Worm (Caenorhabditis elegans) whole organism, midembryonic: ENCODE measurements around the gene W02A2.12.

Source experiments
- T22C8.4 ChIP-seq: fragments of 200-800 bp; sonication (Bioruptor generic); IDR thresholded peaks from 2 replicates; pipeline ENCODE4 v1.3.6; 2022; ENCODE audit warnings: missing genetic modification characterization, missing compliant biosample characterization
- cog-1 ChIP-seq: sonication (generic microtip); optimal IDR thresholded peaks from 2 replicates; lab custom pipeline; 2016; ENCODE audit warnings: missing genetic modification characterization, missing compliant biosample characterization
- flt-1 ChIP-seq: fragments of 200-800 bp; sonication (Bioruptor generic); IDR thresholded peaks from 2 replicates; pipeline ENCODE4 v1.3.6; 2022; ENCODE audit warnings: missing genetic modification characterization, missing compliant biosample characterization
- klf-2 ChIP-seq: fragments of 200-800 bp; sonication (Bioruptor generic); conservative IDR thresholded peaks from 2 replicates; pipeline ENCODE4 v1.3.6; 2022; ENCODE audit warnings: missing genetic modification reagents, missing genetic modification characterization, missing compliant biosample characterization
- med-1 ChIP-seq: sonication (generic microtip); optimal IDR thresholded peaks from 2 replicates; lab custom pipeline; 2017; ENCODE audit warnings: missing genetic modification characterization, mild to moderate bottlenecking, missing compliant biosample characterization, antibody characterized with exemption, missing genetic modification reagents; ENCODE audit not compliant: insufficient read depth
- ref-1 ChIP-seq: fragments of 200-800 bp; sonication (Bioruptor generic); conservative IDR thresholded peaks from 2 replicates; pipeline ENCODE4 v1.3.6; 2022; ENCODE audit warnings: missing genetic modification reagents, missing genetic modification characterization, missing compliant biosample characterization
- tab-1 ChIP-seq: fragments of 200-800 bp; sonication (Bioruptor generic); IDR thresholded peaks from 2 replicates; pipeline ENCODE4 v1.3.6; 2022; ENCODE audit warnings: missing genetic modification characterization, missing compliant biosample characterization
- ztf-23 ChIP-seq: fragments of 200-800 bp; sonication (Bioruptor generic); IDR thresholded peaks from 2 replicates; pipeline ENCODE4 v1.3.6; 2022; ENCODE audit warnings: missing genetic modification reagents, missing genetic modification characterization, missing compliant biosample characterization
- ztf-29 ChIP-seq: fragments of 200-800 bp; sonication (Bioruptor generic); IDR thresholded peaks from 2 replicates; pipeline ENCODE4 v1.3.6; 2022; ENCODE audit warnings: missing genetic modification reagents, missing genetic modification characterization, missing compliant biosample characterization

Gene W02A2.12

DNA sequence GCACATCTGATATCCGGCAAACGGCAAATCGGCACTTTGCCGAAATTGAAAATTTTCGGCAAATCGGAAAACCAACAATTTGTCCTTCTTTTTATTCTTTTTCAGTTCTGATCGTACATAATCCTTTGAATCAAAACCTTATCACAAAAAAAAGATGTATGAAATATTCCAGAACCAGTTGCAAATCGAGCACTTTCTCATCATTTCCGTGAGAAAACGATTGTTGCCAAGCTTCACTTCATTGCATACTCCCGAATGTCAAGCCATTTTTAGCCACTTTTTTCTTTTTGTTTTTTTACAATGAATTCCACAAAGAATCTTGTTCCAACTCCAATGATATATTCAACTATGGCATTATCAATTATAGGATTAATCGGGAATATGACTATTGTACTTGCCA, 16.2 kb upstream of the W02A2.12 start, which contains the start of gene srsx-25:
TSS of gene srsx-25 (plus strand) at position 301 of the 400 bp plus-strand sequence.
- TF ChIP-seq T22C8.4, result no peak
- TF ChIP-seq ztf-29 (GFP tag; lab: Robert Waterston, UW), result no peak
- TF ChIP-seq tab-1, result no peak
- TF ChIP-seq ztf-23 (GFP tag; lab: Robert Waterston, UW), result no peak
- no peak for TF ChIP-seq klf-2 (GFP tag; lab: Robert Waterston, UW)
- TF ChIP-seq ref-1 (GFP tag; lab: Robert Waterston, UW), result no peak
- no peak for TF ChIP-seq med-1 (GFP tag; lab: Kevin White, UChicago)
- no peak for TF ChIP-seq cog-1 (tag; lab: Kevin White, UChicago)
- TF ChIP-seq flt-1 (GFP tag; lab: Robert Waterston, UW), result no peak

DNA sequence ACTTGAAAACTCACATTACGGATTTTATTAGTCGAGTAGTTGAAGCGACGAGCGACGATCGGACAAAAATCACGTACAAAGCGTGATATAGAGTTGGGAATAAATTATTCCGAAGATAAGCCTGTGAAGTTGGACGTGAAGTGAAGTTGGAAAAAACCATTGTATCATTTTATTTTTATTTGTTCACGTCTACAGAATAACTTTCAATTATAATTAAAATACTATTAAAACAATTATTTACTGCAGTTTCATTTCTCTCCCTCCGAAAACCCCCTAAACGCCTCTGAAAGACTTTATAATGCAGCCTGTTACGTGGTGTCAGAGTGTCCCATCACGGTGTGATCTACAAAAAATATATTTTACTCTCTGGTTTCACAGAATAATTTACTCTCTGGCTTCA, 11.5 kb upstream of the W02A2.12 start, which contains the start of gene Y62E10A.3:
TSS of gene Y62E10A.3 (minus strand) at position 101 of the 400 bp plus-strand sequence.
- TF ChIP-seq cog-1 (tag; lab: Kevin White, UChicago) (no peak), ref-1 (GFP tag; lab: Robert Waterston, UW) (no peak), med-1 (GFP tag; lab: Kevin White, UChicago) (no peak), ztf-29 (GFP tag; lab: Robert Waterston, UW) (no peak), T22C8.4 (no peak), klf-2 (GFP tag; lab: Robert Waterston, UW) (no peak), flt-1 (GFP tag; lab: Robert Waterston, UW) (no peak)

DNA sequence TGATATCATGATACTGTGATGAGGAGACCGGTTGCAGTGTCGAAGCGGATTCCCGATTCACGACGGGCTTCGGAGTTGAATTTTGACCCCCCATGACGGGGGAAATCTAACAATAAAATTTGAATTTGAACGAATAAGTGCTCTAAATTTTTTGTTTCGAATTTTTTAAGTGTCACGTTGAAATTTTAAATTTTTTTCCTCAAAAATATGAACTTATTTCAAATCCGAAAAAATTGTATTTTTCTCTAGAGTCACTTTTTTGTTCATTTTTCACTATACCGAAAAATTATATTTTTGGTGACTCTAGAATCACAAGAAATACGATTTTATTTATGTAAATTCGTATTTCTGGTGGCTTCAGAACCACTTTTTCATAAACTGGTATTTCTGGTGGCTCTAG, 9.9 kb upstream of the W02A2.12 start, which contains the start of gene W02A2.8:
TSS of gene W02A2.8 (minus strand) at position 101 of the 400 bp plus-strand sequence.
- TF ChIP-seq flt-1 (GFP tag; lab: Robert Waterston, UW) (no peak), T22C8.4 (no peak), med-1 (GFP tag; lab: Kevin White, UChicago) (no peak), ref-1 (GFP tag; lab: Robert Waterston, UW) (no peak), cog-1 (tag; lab: Kevin White, UChicago) (no peak), klf-2 (GFP tag; lab: Robert Waterston, UW) (no peak), ztf-23 (GFP tag; lab: Robert Waterston, UW) (no peak), tab-1 (no peak), ztf-29 (GFP tag; lab: Robert Waterston, UW) (no peak)

DNA sequence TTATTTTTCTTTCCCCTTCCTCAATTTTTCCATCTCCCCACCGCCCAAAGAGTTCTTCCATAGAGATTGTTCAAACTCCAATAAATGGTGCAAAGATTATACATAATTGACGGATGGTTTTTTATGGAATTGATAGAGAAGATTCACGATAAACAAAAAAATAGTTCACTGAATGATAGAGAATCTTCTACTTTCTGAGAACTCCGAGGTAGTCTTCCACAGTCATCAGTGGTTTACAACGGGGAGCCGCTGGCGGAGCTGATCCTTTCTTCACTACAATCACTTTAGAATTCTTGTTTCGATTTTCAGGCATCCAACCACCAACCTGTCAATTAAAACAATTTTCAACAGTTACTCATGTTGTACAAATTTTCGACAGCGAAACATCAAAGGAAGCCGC, 7.4 kb upstream of the W02A2.12 start:
- TF ChIP-seq med-1 (GFP tag; lab: Kevin White, UChicago) (no peak), tab-1 (no peak), cog-1 (tag; lab: Kevin White, UChicago) (no peak), ref-1 (GFP tag; lab: Robert Waterston, UW) (no peak), ztf-23 (GFP tag; lab: Robert Waterston, UW) (no peak), klf-2 (GFP tag; lab: Robert Waterston, UW) (no peak), ztf-29 (GFP tag; lab: Robert Waterston, UW) (no peak)

DNA sequence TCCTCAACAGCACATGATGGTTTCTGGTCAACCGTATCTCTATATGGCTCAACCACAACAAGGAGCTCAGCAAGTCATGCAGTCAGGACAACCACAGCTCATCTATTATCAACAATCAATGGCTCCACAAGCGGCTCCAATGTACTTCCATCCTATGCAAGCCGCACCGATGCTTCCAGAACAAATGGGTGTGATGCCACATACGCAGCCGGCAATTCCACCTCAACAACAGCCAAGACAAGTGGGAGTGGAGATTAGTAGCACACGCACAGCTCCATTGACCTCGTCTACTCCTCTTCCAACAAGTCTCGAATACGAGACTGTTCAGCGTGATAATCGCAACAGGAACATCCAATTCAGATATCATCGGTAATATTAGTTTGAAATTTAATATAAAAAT, 5.4 kb upstream of the W02A2.12 start:
- TF ChIP-seq med-1 (GFP tag; lab: Kevin White, UChicago) (no peak), cog-1 (tag; lab: Kevin White, UChicago) (no peak), ztf-29 (GFP tag; lab: Robert Waterston, UW) (no peak), ztf-23 (GFP tag; lab: Robert Waterston, UW) (no peak), klf-2 (GFP tag; lab: Robert Waterston, UW) (no peak)

DNA sequence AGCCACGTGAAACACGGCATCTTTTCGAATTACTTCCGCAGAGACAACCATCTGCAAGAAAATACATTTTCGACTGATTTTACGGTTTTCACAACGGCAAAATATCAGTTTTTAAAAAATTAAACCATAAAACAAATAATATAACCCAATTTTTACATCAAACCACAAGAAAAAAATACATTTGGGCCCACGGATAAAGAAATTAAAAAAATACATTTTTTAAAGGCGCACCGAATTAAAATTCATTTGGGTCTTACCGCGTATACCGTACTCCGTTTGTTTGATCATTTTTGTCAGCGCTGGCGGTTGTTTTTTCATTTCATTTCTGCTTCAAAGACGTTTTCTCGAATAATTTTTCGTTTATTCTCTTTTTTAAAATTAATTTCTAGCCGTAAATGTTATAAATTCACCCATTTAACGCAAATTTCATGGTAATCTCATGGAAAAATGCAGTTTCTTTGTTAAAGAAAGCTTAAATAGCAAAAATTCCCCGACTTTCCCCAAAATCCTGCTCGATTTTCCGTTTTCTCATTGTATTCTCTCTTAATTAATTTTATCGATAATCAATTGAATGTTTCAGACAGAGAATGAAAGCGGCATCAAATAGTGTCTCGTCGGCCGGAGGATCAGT, 4.6 kb upstream of the W02A2.12 start, which contains the start of the genes rec-8 and mex-5:
TSS of gene rec-8 (minus strand) at position 51 of the 631 bp plus-strand sequence.
TSS of gene mex-5 (plus strand) at position 581 of the 631 bp plus-strand sequence.
- no peak for TF ChIP-seq klf-2 (GFP tag; lab: Robert Waterston, UW)
- TF ChIP-seq ztf-23 (GFP tag; lab: Robert Waterston, UW), result no peak
- TF ChIP-seq cog-1 (tag; lab: Kevin White, UChicago), result no peak
- TF ChIP-seq ztf-29 (GFP tag; lab: Robert Waterston, UW), result no peak
- no peak for TF ChIP-seq tab-1
- no peak for TF ChIP-seq flt-1 (GFP tag; lab: Robert Waterston, UW)
- TF ChIP-seq med-1 (GFP tag; lab: Kevin White, UChicago), result no peak
- TF ChIP-seq T22C8.4, result no peak
- no peak for TF ChIP-seq ref-1 (GFP tag; lab: Robert Waterston, UW)

DNA sequence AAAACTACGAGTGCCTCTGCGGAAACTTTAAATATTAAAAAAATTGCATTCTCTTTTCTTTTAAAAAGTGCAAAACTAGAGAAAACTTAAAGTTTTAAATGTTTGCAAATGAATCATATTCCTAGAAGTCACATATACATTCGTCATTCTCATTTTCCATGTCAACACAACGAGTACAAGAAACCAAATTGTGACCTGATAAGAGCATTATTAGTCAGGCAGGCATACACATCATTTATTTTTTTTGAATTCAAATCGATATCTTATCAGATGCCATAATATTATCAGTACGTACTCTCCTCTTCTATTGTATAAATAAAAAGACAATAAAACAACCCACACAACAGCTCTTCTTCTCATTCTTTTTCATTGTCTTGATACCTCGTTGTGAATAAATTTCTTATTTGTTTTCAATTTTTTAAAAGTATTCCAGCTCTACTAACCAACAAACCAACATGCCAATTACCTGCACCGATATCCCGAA, 1.4 kb downstream of the W02A2.12 start, which contains the start of gene W02A2.9:
TSS of gene W02A2.9 (plus strand) at position 434 of the 484 bp plus-strand sequence.
- TF ChIP-seq klf-2 (GFP tag; lab: Robert Waterston, UW), result no peak
- no peak for TF ChIP-seq T22C8.4
- no peak for TF ChIP-seq ztf-29 (GFP tag; lab: Robert Waterston, UW)
- TF ChIP-seq ref-1 (GFP tag; lab: Robert Waterston, UW), result no peak
- TF ChIP-seq tab-1, result no peak
- TF ChIP-seq ztf-23 (GFP tag; lab: Robert Waterston, UW), result no peak
- no peak for TF ChIP-seq flt-1 (GFP tag; lab: Robert Waterston, UW)
- TF ChIP-seq cog-1 (tag; lab: Kevin White, UChicago), result no peak
- TF ChIP-seq med-1 (GFP tag; lab: Kevin White, UChicago), result no peak

DNA sequence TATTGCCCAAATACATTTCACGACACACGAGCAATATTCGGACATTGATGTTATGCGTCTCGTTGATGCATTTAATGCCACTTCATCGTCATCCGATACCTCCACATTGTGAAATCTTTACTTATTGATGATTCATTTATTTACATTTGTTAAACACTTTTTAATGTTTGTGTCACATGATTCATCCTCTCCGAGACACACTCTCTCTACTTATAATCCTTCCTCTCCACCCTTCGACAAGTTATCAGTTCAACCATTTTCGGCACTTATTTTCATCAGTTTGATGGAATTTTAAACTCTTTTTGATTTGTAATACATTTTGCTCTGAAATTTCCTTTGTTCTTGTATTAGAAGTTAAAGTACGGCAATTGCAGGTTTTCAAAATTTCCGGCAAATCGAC, 2.6 kb downstream of the W02A2.12 start:
- TF ChIP-seq cog-1 (tag; lab: Kevin White, UChicago), result no peak

DNA sequence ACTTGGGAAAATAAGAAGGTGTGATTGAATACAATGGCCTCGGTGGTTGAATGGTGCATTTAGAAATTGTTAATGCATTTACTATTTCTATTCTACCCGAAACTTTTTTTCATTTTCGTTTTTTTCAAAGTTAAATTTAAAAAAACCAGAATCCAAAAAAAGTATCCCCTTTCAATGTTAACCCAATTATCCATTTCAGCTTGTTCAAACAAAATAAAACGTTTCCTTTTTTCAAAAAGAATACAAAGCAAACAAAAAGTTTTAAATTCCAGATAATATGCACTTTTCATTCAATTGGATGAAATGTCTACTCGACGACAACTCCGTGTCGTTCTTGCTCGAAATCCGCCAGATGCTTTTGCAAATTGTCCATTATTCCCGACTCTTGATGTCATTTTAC, 6.1 kb downstream of the W02A2.12 start, which contains the start of gene W02A2.5:
TSS of gene W02A2.5 (plus strand) at position 301 of the 400 bp plus-strand sequence.
- no peak for TF ChIP-seq T22C8.4
- TF ChIP-seq tab-1, result no peak
- no peak for TF ChIP-seq cog-1 (tag; lab: Kevin White, UChicago)
- TF ChIP-seq klf-2 (GFP tag; lab: Robert Waterston, UW), result no peak
- no peak for TF ChIP-seq ref-1 (GFP tag; lab: Robert Waterston, UW)
- no peak for TF ChIP-seq ztf-23 (GFP tag; lab: Robert Waterston, UW)
